Fruit fly (Drosophila melanogaster) whole organism, embryonic: ENCODE results near the gene NFAT.
A peak's percentile ranks its signal among the peaks of the same experiment; 100 is the strongest.

Experiments used
- CG11085 ChIP-seq: fragments of 200-800 bp; sonication (Bioruptor generic); IDR thresholded peaks from 2 replicates; pipeline ENCODE4 v1.3.6; 2022; ENCODE audit warnings: missing biosample characterization, missing genetic modification characterization
- CG11398 ChIP-seq: fragments of 200-800 bp; sonication (Bioruptor generic); optimal IDR thresholded peaks from 2 replicates; lab custom pipeline; 2016; ENCODE audit warnings: missing biosample characterization, missing genetic modification characterization
- CG12155 ChIP-seq: fragments of 200-800 bp; sonication (Bioruptor generic); optimal IDR thresholded peaks from 3 replicates; lab custom pipeline; 2016; ENCODE audit warnings: missing biosample characterization, missing genetic modification characterization
- CG12744 ChIP-seq: fragments of 200-800 bp; sonication (Bioruptor generic); optimal IDR thresholded peaks from 2 replicates; lab custom pipeline; 2016; ENCODE audit warnings: missing biosample characterization, missing genetic modification characterization
- CG13624 ChIP-seq: fragments of 200-800 bp; sonication (Bioruptor generic); optimal IDR thresholded peaks from 2 replicates; lab custom pipeline; 2016; ENCODE audit warnings: missing biosample characterization, missing genetic modification characterization
- CG15479 ChIP-seq: fragments of 200-800 bp; sonication (Bioruptor generic); optimal IDR thresholded peaks from 3 replicates; lab custom pipeline; 2019; ENCODE audit warnings: missing biosample characterization, mild to moderate bottlenecking, missing genetic modification characterization, moderate library complexity
- CG16779 ChIP-seq: fragments of 200-800 bp; sonication (Bioruptor generic); IDR thresholded peaks from 2 replicates; pipeline ENCODE4 v1.3.6; 2022; ENCODE audit warnings: missing biosample characterization, missing genetic modification characterization
- CG17568 ChIP-seq: fragments of 200-800 bp; sonication (Bioruptor generic); optimal IDR thresholded peaks from 2 replicates; lab custom pipeline; 2018; ENCODE audit warnings: missing biosample characterization, mild to moderate bottlenecking, missing genetic modification characterization, moderate library complexity
- CG18476 ChIP-seq: fragments of 200-800 bp; sonication (Bioruptor generic); optimal IDR thresholded peaks from 2 replicates; lab custom pipeline; 2016; ENCODE audit warnings: missing biosample characterization, mild to moderate bottlenecking, missing genetic modification characterization
- CG2120 ChIP-seq: fragments of 200-800 bp; sonication (Bioruptor generic); optimal IDR thresholded peaks from 3 replicates; lab custom pipeline; 2016; ENCODE audit warnings: missing biosample characterization, missing genetic modification characterization
- CG2678 ChIP-seq: fragments of 200-800 bp; sonication (Bioruptor generic); optimal IDR thresholded peaks from 3 replicates; lab custom pipeline; 2019; ENCODE audit warnings: missing biosample characterization, mild to moderate bottlenecking, missing genetic modification characterization, moderate library complexity
- CG30020 ChIP-seq: fragments of 200-800 bp; optimal IDR thresholded peaks from 2 replicates; lab custom pipeline; 2019; ENCODE audit warnings: missing biosample characterization, mild to moderate bottlenecking, missing genetic modification characterization, moderate library complexity
- CG31365 ChIP-seq: fragments of 200-800 bp; sonication (Bioruptor generic); optimal IDR thresholded peaks from 2 replicates; lab custom pipeline; 2018; ENCODE audit warnings: missing biosample characterization, mild to moderate bottlenecking, missing genetic modification characterization
- CG32767 ChIP-seq: fragments of 200-800 bp; sonication (Bioruptor generic); IDR thresholded peaks from 2 replicates; pipeline ENCODE4 v1.3.6; 2022; ENCODE audit warnings: missing biosample characterization, missing genetic modification characterization
- CG3838 ChIP-seq: fragments of 200-800 bp; sonication (Bioruptor generic); optimal IDR thresholded peaks from 3 replicates; lab custom pipeline; 2016; ENCODE audit warnings: missing biosample characterization, missing genetic modification characterization
- CG4617 ChIP-seq: fragments of 200-800 bp; sonication (Bioruptor generic); optimal IDR thresholded peaks from 3 replicates; lab custom pipeline; 2016; ENCODE audit warnings: missing biosample characterization, missing genetic modification characterization, borderline replicate concordance
- CG5180 ChIP-seq: fragments of 200-800 bp; sonication (Bioruptor generic); optimal IDR thresholded peaks from 3 replicates; lab custom pipeline; 2017; ENCODE audit warnings: missing biosample characterization, missing genetic modification characterization, mild to moderate bottlenecking, moderate library complexity, missing genetic modification reagents
- CG5953 ChIP-seq: fragments of 200-800 bp; sonication (Bioruptor generic); IDR thresholded peaks from 2 replicates; pipeline ENCODE4 v1.3.6; 2022; ENCODE audit warnings: missing biosample characterization, missing genetic modification characterization
- CG6272 ChIP-seq: fragments of 200-800 bp; sonication (Bioruptor generic); IDR thresholded peaks from 2 replicates; pipeline ENCODE4 v1.3.6; 2022; ENCODE audit warnings: missing biosample characterization, missing genetic modification characterization
- CG6765 ChIP-seq: fragments of 200-800 bp; sonication (Bioruptor generic); optimal IDR thresholded peaks from 3 replicates; lab custom pipeline; 2017; ENCODE audit warnings: missing biosample characterization, mild to moderate bottlenecking, missing genetic modification characterization
- CG9215 ChIP-seq: fragments of 200-800 bp; sonication (Bioruptor generic); IDR thresholded peaks from 2 replicates; pipeline ENCODE4 v1.3.6; 2022; ENCODE audit warnings: missing biosample characterization, missing genetic modification characterization
- CG9727 ChIP-seq: fragments of 200-800 bp; sonication (Bioruptor generic); optimal IDR thresholded peaks from 3 replicates; lab custom pipeline; 2017; ENCODE audit warnings: missing biosample characterization, mild to moderate bottlenecking, missing genetic modification characterization
- Deaf1 ChIP-seq: fragments of 200-800 bp; optimal IDR thresholded peaks from 3 replicates; lab custom pipeline; 2019; ENCODE audit warnings: missing biosample characterization, mild to moderate bottlenecking, missing genetic modification characterization, moderate library complexity
- Elba2 ChIP-seq: fragments of 200-800 bp; sonication (Bioruptor generic); optimal IDR thresholded peaks from 3 replicates; lab custom pipeline; 2016; ENCODE audit warnings: missing biosample characterization, missing genetic modification characterization
- Ets97D ChIP-seq: fragments of 200-800 bp; sonication (Bioruptor generic); optimal IDR thresholded peaks from 3 replicates; lab custom pipeline; 2016; ENCODE audit warnings: missing biosample characterization, missing genetic modification characterization
- HLH4C ChIP-seq: fragments of 200-800 bp; sonication (Bioruptor generic); IDR thresholded peaks from 3 replicates; pipeline ENCODE4 v1.3.6; 2022; ENCODE audit warnings: missing biosample characterization, missing genetic modification characterization; ENCODE audit not compliant: partially characterized antibody
- Mes4 ChIP-seq: fragments of 200-800 bp; sonication (Bioruptor generic); optimal IDR thresholded peaks from 2 replicates; lab custom pipeline; 2016; ENCODE audit warnings: missing biosample characterization, missing genetic modification characterization
- Sry-δ ChIP-seq: fragments of 200-800 bp; sonication (Bioruptor generic); optimal IDR thresholded peaks from 2 replicates; lab custom pipeline; 2016; ENCODE audit warnings: missing biosample characterization, missing genetic modification characterization
- ara ChIP-seq: fragments of 200-800 bp; sonication (Bioruptor generic); IDR thresholded peaks from 2 replicates; pipeline ENCODE4 v1.3.6; 2022; ENCODE audit warnings: missing biosample characterization, missing genetic modification characterization
- ato ChIP-seq: fragments of 200-800 bp; sonication (Bioruptor generic); IDR thresholded peaks from 2 replicates; pipeline ENCODE4 v1.3.6; 2022; ENCODE audit warnings: missing biosample characterization, missing genetic modification characterization; ENCODE audit not compliant: partially characterized antibody
- bcd ChIP-seq: fragments of 200-800 bp; sonication (Bioruptor generic); optimal IDR thresholded peaks from 2 replicates; lab custom pipeline; 2017; ENCODE audit warnings: missing biosample characterization, mild to moderate bottlenecking, missing genetic modification characterization
- chif ChIP-seq, 2 experiments: fragments of 200-800 bp; sonication (Bioruptor generic); optimal IDR thresholded peaks; 3 replicates each; lab custom pipeline; 2016; ENCODE audit warnings: missing biosample characterization in 2 of 2, missing genetic modification characterization in 2 of 2
- crc ChIP-seq: fragments of 200-800 bp; sonication (Bioruptor generic); optimal IDR thresholded peaks from 2 replicates; lab custom pipeline; 2016; ENCODE audit warnings: missing biosample characterization, missing genetic modification characterization
- danr ChIP-seq: fragments of 200-800 bp; sonication (Bioruptor generic); IDR thresholded peaks from 2 replicates; pipeline ENCODE4 v1.3.6; 2022; ENCODE audit warnings: missing biosample characterization, missing genetic modification characterization
- dmrt99B ChIP-seq: fragments of 200-800 bp; sonication (Bioruptor generic); optimal IDR thresholded peaks from 2 replicates; lab custom pipeline; 2018; ENCODE audit warnings: missing biosample characterization, mild to moderate bottlenecking, missing genetic modification characterization, moderate library complexity
- emc ChIP-seq: fragments of 200-800 bp; sonication (Bioruptor generic); optimal IDR thresholded peaks from 2 replicates; lab custom pipeline; 2016; ENCODE audit warnings: missing biosample characterization, missing genetic modification characterization
- fd96Cb ChIP-seq: fragments of 200-800 bp; sonication (Bioruptor generic); optimal IDR thresholded peaks from 2 replicates; lab custom pipeline; 2018; ENCODE audit warnings: missing biosample characterization, mild to moderate bottlenecking, missing genetic modification characterization, moderate library complexity
- mam ChIP-seq: fragments of 200-800 bp; sonication (Bioruptor generic); optimal IDR thresholded peaks from 3 replicates; lab custom pipeline; 2016; ENCODE audit warnings: missing biosample characterization, missing genetic modification characterization
- mld ChIP-seq: fragments of 200-800 bp; sonication (Bioruptor generic); IDR thresholded peaks from 3 replicates; pipeline ENCODE4 v1.3.6; 2022; ENCODE audit warnings: missing biosample characterization, missing genetic modification characterization; ENCODE audit not compliant: partially characterized antibody
- onecut ChIP-seq: fragments of 200-800 bp; sonication (Bioruptor generic); IDR thresholded peaks from 2 replicates; pipeline ENCODE4 v1.3.6; 2022; ENCODE audit warnings: missing biosample characterization, missing genetic modification characterization
- pan ChIP-seq, 4 experiments: fragments of >200 bp in 3 of 4; fragments of 200-800 bp in 1 of 4; sonication (Bioruptor generic) in 1 of 4; optimal IDR thresholded peaks in 3 of 4; IDR thresholded peaks in 1 of 4; 2 replicates each; pipeline versions ENCODE4 v1.3.6 to Lab custom; 2017 to 2022; ENCODE audit warnings: missing biosample characterization in 2 of 4, missing genetic modification characterization in 2 of 4, mixed read lengths in 1 of 4
- phol ChIP-seq: fragments of 200-800 bp; sonication (Bioruptor generic); optimal IDR thresholded peaks from 3 replicates; lab custom pipeline; 2018; ENCODE audit warnings: missing biosample characterization, mild to moderate bottlenecking, missing genetic modification characterization, moderate library complexity
- pum ChIP-seq: fragments of 200-800 bp; sonication (Bioruptor generic); optimal IDR thresholded peaks from 2 replicates; lab custom pipeline; 2016; ENCODE audit warnings: missing biosample characterization, missing genetic modification characterization
- ro ChIP-seq: fragments of 200-800 bp; sonication (Bioruptor generic); IDR thresholded peaks from 2 replicates; pipeline ENCODE4 v1.3.6; 2022; ENCODE audit warnings: missing biosample characterization, missing genetic modification characterization
- sim ChIP-seq: fragments of 200-800 bp; sonication (Bioruptor generic); IDR thresholded peaks from 2 replicates; pipeline ENCODE4 v1.3.6; 2022; ENCODE audit warnings: missing biosample characterization, missing genetic modification characterization
- slou ChIP-seq: fragments of 200-800 bp; sonication (Bioruptor generic); optimal IDR thresholded peaks from 3 replicates; lab custom pipeline; 2016; ENCODE audit warnings: missing biosample characterization, missing genetic modification characterization
- tgo ChIP-seq: fragments of 200-800 bp; sonication (Bioruptor generic); IDR thresholded peaks from 3 replicates; pipeline ENCODE4 v1.3.6; 2022; ENCODE audit warnings: missing biosample characterization, missing genetic modification characterization
- tio ChIP-seq: fragments of 200-800 bp; sonication (Bioruptor generic); optimal IDR thresholded peaks from 2 replicates; lab custom pipeline; 2017; ENCODE audit warnings: missing biosample characterization, missing genetic modification characterization, inconsistent platforms
- tna ChIP-seq: fragments of 200-800 bp; sonication (Bioruptor generic); IDR thresholded peaks from 2 replicates; pipeline ENCODE4 v1.3.6; 2022; ENCODE audit warnings: missing biosample characterization, missing genetic modification characterization; ENCODE audit not compliant: partially characterized antibody

Gene NFAT

dm6 chrX:13639998-13640691, 15.6 kb downstream of the NFAT start (continued):
- TF ChIP-seq fd96Cb (tag; lab: Kevin White, UChicago) (peak; percentile 99), CG2120 (GFP tag; lab: Kevin White, UChicago) (peak; percentile 99), ara (peak; percentile 99), phol (peak; percentile 98), bcd (peak; percentile 98), crc (GFP tag; lab: Kevin White, UChicago) (peak; percentile 98), tgo (GFP tag; lab: Robert Waterston, UW) (peak; percentile 99), dmrt99B (tag; lab: Kevin White, UChicago) (peak; percentile 100), pan (optimal IDR thresholded peaks at IDR 0.05; lab: Kevin White, UChicago) (no peak), pan (GFP tag; optimal IDR thresholded peaks at IDR 0.05 in 1 of 2, IDR thresholded peaks at IDR 0.05 in 1 of 2) (peak in 1 of 2 experiments; percentile 99), emc (peak; percentile 96), Deaf1 (peak; percentile 99), mam (peak; percentile 98), CG6765 (peak; percentile 96), Elba2 (GFP tag; lab: Kevin White, UChicago) (peak; percentile 82), CG9727 (GFP tag; lab: Kevin White, UChicago) (peak; percentile 97), Mes4 (GFP tag; lab: Kevin White, UChicago) (peak; percentile 99), CG17568 (peak; percentile 98), CG5180 (GFP tag; lab: Kevin White, UChicago) (peak; percentile 93), CG2678 (tag; lab: Kevin White, UChicago) (peak; percentile 99), ato (GFP tag; lab: Robert Waterston, UW) (peak; percentile 60; the same call in 1 of the 2 replicates), CG12155 (GFP tag; lab: Kevin White, UChicago) (peak; percentile 97), sim (GFP tag; lab: Robert Waterston, UW) (peak; percentile 98), CG30020 (peak; percentile 84), CG13624 (GFP tag; lab: Kevin White, UChicago) (peak; percentile 99), mld (peak; percentile 73; the same call in 2 of the 3 replicates), Ets97D (GFP tag; lab: Kevin White, UChicago) (peak; percentile 93), CG6272 (GFP tag; lab: Robert Waterston, UW) (peak; percentile 98), CG16779 (GFP tag; lab: Robert Waterston, UW) (peak; percentile 98), chif (GFP tag; optimal IDR thresholded peaks at IDR 0.05; lab: Kevin White, UChicago) (peak; percentile 98 to 99), CG32767 (GFP tag; lab: Robert Waterston, UW) (peak; percentile 98), CG3838 (peak; percentile 97), Sry-δ (GFP tag; lab: Kevin White, UChicago) (peak; percentile 77), CG15479 (GFP tag; lab: Kevin White, UChicago) (peak; percentile 28), ro (peak; percentile 96), CG18476 (GFP tag; lab: Kevin White, UChicago) (peak; percentile 98), pum (GFP tag; lab: Kevin White, UChicago) (peak; percentile 98), CG5953 (peak; percentile 99), tio (GFP tag; lab: Kevin White, UChicago) (peak; percentile 97), HLH4C (peak; percentile 66), CG12744 (GFP tag; lab: Kevin White, UChicago) (peak; percentile 98), tna (GFP tag; lab: Robert Waterston, UW) (peak; percentile 81), CG31365 (tag; lab: Kevin White, UChicago) (peak; percentile 94), onecut (GFP tag; lab: Robert Waterston, UW) (peak; percentile 98), danr (peak; percentile 98), CG4617 (GFP tag; lab: Kevin White, UChicago) (peak; percentile 97), CG11085 (GFP tag; lab: Robert Waterston, UW) (peak; percentile 98), CG9215 (GFP tag; lab: Robert Waterston, UW) (peak; percentile 97), slou (GFP tag; lab: Kevin White, UChicago) (peak; percentile 96), CG11398 (GFP tag; lab: Kevin White, UChicago) (peak; percentile 98)
